Fruit fly (Drosophila melanogaster) whole organism: Measurements from ENCODE around the gene CG31710.

Experiments
- CG8478 ChIP-seq: fragments of >200 bp; optimal IDR thresholded peaks from 2 replicates; lab custom pipeline; 2018; ENCODE audit warnings: inconsistent platforms
- Dll ChIP-seq: fragments of >200 bp; optimal IDR thresholded peaks from 2 replicates; lab custom pipeline; 2017
- EcR ChIP-seq, 2 experiments: fragments of >200 bp; optimal IDR thresholded peaks; 2 replicates each; lab custom pipeline; 2017; ENCODE audit warnings: missing biosample characterization in 2 of 2, missing genetic modification characterization in 2 of 2, missing genetic modification reagents in 2 of 2
- pan ChIP-seq: fragments of >200 bp; optimal IDR thresholded peaks from 2 replicates; lab custom pipeline; 2017
- psq ChIP-seq: fragments of >200 bp; optimal IDR thresholded peaks from 2 replicates; lab custom pipeline; 2017
- usp ChIP-seq: fragments of >200 bp; optimal IDR thresholded peaks from 2 replicates; lab custom pipeline; 2017; ENCODE audit warnings: missing biosample characterization, missing genetic modification characterization, mixed read lengths

The CG31710 gene

DNA sequence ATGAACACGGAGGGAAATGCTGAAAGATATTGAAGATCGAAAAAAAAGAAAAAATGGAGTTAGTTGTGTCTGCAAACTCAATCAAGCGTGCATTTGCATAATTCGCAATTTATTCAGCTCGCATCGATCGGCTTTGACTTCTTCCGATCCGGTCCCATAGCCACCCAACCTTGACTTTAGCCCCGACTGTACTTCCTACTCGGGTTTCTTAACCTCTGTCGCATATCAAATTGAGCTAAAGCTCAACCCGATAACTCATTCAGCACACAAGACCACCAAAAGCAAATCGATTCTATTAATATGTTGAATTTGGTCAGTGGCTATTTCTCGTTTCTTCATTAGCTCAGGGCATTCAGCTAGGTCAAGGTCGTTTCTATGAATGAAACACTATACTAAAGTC is 20.6 kb downstream of the CG31710 start:
- TF ChIP-seq EcR (GFP tag; optimal IDR thresholded peaks at IDR 0.05; lab: Kevin White, UChicago): no peak
- TF ChIP-seq Dll (lab: Kevin White, UChicago): no peak
- TF ChIP-seq pan (lab: Kevin White, UChicago): no peak
- TF ChIP-seq CG8478 (lab: Kevin White, UChicago): no peak
- no peak for TF ChIP-seq usp
- no peak for TF ChIP-seq psq (lab: Kevin White, UChicago)

DNA sequence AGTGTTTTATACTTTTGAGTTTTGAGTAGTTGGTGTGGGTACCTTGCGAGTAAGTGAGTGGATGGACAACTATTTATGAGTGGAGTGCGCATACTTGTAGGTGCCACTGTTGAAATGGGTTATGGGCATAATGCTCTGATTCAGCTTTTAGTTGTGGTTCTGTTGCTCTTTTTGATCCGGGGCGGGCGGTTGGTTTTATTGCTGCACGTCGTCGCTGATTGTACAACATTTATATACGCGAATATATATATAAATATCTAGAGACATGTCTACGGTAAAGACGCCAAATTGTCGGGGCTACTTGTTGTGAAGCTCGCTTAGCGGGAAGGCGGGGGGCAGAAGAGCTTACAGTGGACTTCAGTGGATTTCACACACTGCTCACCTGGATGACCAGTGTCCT is 21.6 kb downstream of the CG31710 start:
- TF ChIP-seq CG8478 (lab: Kevin White, UChicago) (no peak), psq (lab: Kevin White, UChicago) (no peak)

DNA sequence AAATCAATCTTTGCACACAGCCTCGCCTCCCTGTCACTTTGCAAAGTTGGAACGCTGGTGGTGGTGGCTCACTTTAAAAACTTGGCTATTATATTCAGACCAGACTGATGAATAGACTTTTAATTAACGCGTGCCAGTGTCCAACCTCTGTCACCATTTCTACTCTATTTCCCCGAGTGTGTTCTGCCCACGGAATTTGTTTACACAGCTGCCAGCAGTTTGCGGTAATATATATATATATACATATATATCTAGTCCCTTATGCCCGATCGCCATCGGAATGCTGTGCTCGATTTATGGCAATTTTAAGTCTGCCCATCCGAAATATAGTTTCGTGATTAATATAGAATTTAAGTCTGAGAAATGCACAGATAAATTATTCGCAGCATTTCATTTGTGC is 26.0 kb downstream of the CG31710 start:
- TF ChIP-seq usp (no peak), psq (lab: Kevin White, UChicago) (no peak), EcR (GFP tag; optimal IDR thresholded peaks at IDR 0.05; lab: Kevin White, UChicago) (no peak), pan (lab: Kevin White, UChicago) (no peak), Dll (lab: Kevin White, UChicago) (no peak), CG8478 (lab: Kevin White, UChicago) (no peak)

DNA sequence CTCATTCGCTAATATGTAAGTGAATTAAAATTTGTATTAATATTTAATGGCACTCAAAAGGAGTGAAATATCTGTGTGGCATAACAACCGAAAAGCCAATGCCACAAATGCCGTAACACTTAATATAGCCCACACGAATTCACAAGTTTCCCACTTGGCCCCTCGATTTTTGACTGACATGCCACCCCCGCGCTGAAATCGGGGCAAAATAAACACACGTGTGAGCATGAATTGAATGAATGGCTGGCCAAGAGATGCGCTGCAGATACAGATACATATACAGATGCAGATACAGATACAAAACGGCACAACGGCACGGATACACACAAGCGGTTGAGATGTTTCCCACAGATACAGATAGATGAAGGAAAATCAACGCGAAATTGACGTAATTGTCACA is 28.7 kb downstream of the CG31710 start:
- TF ChIP-seq usp (no peak), pan (lab: Kevin White, UChicago) (no peak), CG8478 (lab: Kevin White, UChicago) (no peak), Dll (lab: Kevin White, UChicago) (no peak), psq (lab: Kevin White, UChicago) (no peak), EcR (GFP tag; optimal IDR thresholded peaks at IDR 0.05; lab: Kevin White, UChicago) (no peak)

DNA sequence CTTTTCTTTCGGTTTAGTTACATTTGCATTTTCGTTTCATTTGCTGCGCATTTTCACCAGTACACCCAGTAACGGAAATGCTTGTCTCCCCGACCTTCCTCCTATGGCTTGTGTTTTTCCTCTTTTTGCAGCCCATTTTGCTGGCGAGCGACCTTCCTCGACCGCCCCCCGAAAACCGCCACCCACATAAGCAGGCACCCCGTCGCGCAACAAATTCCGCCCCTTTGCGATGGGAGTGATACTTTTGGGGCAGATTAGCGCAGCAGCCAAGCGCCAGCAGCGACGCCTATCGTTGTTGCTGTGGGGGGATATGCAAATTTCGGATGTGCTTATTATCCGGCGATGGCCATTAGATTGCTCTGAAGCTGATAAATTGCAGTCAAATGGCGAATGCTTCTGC is 32.5 kb downstream of the CG31710 start:
- TF ChIP-seq Dll (lab: Kevin White, UChicago) (no peak), pan (lab: Kevin White, UChicago) (no peak), EcR (GFP tag; optimal IDR thresholded peaks at IDR 0.05; lab: Kevin White, UChicago) (no peak)

DNA sequence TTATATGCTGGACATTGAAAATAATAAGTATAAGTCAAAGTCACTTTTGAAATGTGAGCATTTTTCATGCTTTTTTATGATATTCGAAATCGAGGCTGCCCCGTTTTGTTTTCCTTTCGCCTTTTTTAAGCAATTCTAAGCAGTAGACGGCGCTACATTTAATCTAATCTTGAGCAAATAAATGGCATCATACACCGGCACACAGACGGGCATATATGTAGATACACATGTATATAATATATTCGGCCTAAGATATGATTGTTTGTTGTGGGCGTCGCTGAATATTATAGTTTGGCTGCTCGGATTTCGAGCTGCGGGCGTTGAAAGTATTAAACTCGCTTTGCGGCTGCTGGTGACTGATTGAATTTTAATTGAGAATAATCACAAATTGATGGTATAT is 33.5 kb downstream of the CG31710 start:
- TF ChIP-seq psq (lab: Kevin White, UChicago) (no peak), EcR (GFP tag; optimal IDR thresholded peaks at IDR 0.05; lab: Kevin White, UChicago) (no peak), pan (lab: Kevin White, UChicago) (no peak), usp (no peak), CG8478 (lab: Kevin White, UChicago) (no peak), Dll (lab: Kevin White, UChicago) (no peak)

DNA sequence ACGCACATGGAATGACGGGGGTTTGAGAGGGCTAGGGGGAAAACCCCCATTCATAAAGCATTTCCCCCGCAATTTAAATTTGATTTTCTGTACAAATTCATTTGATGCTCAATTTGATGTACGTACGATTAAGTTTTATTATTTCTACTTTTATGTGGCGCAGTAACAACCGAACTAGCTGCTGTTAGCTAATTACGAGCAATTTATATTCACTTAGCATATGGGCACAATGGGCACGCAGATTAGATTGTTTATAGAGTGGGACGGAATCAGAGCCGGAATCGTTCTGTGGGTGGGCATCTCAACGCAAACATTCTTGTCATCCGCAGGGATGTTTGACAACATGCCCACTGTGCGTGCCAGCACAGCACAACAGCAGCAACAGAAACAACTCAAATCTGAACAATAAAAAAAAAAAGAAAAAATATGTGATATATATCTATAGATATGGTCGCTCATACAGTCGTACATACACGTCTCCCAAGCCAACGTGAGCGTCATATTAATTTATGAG is 34.8 kb downstream of the CG31710 start:
- TF ChIP-seq psq (lab: Kevin White, UChicago) (no peak), usp (no peak), Dll (lab: Kevin White, UChicago) (no peak), pan (lab: Kevin White, UChicago) (no peak), EcR (GFP tag; optimal IDR thresholded peaks at IDR 0.05; lab: Kevin White, UChicago) (no peak), CG8478 (lab: Kevin White, UChicago) (no peak)

DNA sequence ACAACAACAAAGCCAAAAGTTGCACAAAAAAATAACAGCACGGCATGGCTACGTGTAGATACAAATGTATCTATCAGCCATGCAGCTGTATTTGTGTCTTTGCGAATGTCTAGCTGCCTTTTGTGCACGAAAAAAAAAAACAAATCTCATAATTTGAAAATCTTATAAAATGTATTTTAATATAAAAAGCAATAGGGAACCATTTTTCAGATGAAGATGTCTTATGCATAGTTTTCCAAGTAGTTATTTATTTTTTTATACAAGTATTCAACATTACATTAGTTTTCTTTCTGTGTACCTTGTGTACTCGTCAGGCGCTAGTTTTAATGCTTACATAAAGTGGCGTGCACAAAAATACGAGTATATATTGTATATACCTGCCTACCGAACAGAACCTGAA is 36.4 kb downstream of the CG31710 start:
- TF ChIP-seq psq (lab: Kevin White, UChicago) (no peak), pan (lab: Kevin White, UChicago) (no peak), CG8478 (lab: Kevin White, UChicago) (no peak), Dll (lab: Kevin White, UChicago) (no peak), usp (no peak), EcR (GFP tag; optimal IDR thresholded peaks at IDR 0.05; lab: Kevin White, UChicago) (no peak)

DNA sequence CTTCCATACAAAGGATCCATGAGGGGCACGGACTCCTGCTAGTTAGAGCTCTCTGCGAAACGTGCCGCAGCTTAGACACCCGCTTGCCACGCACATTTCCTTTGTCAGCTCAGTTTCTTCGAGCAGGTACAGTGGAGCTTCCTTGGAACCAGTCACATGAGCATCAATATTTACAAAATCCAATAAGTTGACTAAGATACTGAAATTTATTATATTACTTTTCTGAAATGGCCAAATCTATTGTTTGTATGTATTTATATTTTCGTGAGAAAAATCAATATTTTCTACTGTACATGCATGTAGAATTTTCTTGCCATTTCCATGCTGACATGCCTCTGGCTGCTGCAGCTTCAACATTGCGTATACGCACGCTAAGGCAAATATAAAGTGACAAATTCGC is 42.8 kb downstream of the CG31710 start:
- no peak for TF ChIP-seq CG8478 (lab: Kevin White, UChicago)
- no peak for TF ChIP-seq psq (lab: Kevin White, UChicago)
- TF ChIP-seq usp: no peak
- no peak for TF ChIP-seq Dll (lab: Kevin White, UChicago)
- TF ChIP-seq pan (lab: Kevin White, UChicago): no peak
- TF ChIP-seq EcR (GFP tag; optimal IDR thresholded peaks at IDR 0.05; lab: Kevin White, UChicago): no peak

DNA sequence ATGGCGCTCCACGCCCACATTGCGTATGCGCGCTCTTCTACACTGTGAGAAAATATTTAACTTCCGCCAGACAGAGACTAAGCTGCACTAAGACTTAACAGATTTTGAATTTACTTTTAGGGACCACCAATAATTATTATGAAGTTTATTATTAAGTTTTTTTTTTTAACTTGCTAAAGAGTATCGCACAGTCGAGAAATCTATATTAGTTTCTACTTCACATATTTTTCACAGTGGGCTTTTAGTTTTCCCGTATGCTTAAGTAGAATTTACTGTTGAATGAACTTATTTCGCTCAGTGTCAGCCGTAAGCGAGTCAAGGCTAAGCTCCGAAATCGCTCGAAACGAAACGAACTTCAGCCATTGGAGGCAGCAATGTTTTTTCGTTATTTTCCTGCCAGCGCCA is 45.2 kb downstream of the CG31710 start:
- TF ChIP-seq usp (no peak), Dll (lab: Kevin White, UChicago) (no peak), CG8478 (lab: Kevin White, UChicago) (no peak), psq (lab: Kevin White, UChicago) (no peak), EcR (GFP tag; optimal IDR thresholded peaks at IDR 0.05; lab: Kevin White, UChicago) (no peak), pan (lab: Kevin White, UChicago) (no peak)

DNA sequence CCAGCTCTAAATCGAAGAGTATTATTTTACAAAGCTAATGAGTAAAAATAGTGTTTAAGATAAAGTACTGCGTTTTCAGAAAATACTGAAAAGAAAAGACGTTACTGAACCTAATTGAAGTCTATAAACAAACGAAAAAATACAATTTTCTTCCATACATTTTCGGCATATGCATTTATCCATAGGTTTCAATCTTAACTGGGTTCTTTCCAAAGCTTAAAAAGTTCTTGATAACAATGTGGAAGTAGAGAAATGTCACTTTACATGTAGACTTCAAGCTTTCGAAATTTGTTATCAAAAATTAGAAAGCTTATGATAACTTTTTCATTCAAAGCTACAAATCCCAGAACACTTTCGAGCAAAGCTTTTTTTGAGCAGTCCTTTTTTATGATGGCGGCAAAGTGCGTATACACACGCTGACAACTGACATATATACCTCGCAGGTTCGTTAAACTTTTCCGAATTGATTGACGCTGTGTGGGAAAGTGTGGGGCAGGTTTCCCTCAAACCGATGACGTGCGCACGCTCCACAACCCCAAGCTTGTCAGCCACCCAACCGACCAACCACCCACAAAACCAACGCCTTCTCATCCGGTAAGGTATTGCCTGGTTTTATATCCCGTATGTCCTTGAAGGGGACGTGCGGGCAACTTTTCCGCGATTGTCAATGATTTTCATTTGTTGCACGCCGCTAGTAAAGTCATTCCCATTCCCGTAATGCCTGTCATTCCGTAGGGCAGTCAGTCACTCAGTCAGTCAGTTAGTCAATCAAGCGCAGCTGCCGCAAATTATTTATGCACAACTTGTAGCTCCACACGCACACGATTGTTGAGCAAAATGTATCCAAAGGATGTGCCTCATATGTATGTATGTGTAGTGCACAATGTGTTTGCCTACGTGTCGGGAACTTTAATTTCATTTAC is 48.2 kb downstream of the CG31710 start:
- TF ChIP-seq usp (no peak), EcR (GFP tag; optimal IDR thresholded peaks at IDR 0.05; lab: Kevin White, UChicago) (no peak), pan (lab: Kevin White, UChicago) (no peak), Dll (lab: Kevin White, UChicago) (no peak), psq (lab: Kevin White, UChicago) (no peak), CG8478 (lab: Kevin White, UChicago) (no peak)

DNA sequence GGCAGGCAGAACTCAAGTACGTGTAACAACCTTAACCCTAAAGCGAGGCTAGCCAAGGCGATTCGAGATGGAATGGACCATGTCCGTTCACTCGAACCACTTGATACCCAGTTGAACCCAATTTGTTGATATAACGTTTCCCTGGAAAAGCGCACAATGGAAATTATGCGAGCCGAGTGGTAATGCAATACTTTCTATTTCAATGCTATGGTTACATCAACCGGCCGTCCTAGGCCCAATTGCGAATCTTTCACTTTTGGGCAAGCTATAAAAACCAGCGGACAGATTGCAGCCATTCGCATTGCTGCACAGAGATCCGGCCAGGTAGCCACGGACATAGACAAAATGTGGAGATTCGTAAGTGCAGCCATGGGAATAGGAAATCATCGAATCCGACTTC is 49.5 kb downstream of the CG31710 start, which contains the start of gene CG33299:
CG33299 (plus strand) TSS at position 301 of the 400 bp plus-strand sequence.
- TF ChIP-seq usp: no peak
- TF ChIP-seq pan (lab: Kevin White, UChicago): no peak
- TF ChIP-seq EcR (GFP tag; optimal IDR thresholded peaks at IDR 0.05; lab: Kevin White, UChicago): no peak
- no peak for TF ChIP-seq psq (lab: Kevin White, UChicago)
- TF ChIP-seq CG8478 (lab: Kevin White, UChicago): no peak
- no peak for TF ChIP-seq Dll (lab: Kevin White, UChicago)
